Worm (Caenorhabditis elegans): ENCODE results near the gene cpg-24.
"Not testable (repeated sequence)": the region's sequence is repeated elsewhere in the genome, so short reads cannot be mapped to it uniquely, and the experiment has no call there.

DNA sequence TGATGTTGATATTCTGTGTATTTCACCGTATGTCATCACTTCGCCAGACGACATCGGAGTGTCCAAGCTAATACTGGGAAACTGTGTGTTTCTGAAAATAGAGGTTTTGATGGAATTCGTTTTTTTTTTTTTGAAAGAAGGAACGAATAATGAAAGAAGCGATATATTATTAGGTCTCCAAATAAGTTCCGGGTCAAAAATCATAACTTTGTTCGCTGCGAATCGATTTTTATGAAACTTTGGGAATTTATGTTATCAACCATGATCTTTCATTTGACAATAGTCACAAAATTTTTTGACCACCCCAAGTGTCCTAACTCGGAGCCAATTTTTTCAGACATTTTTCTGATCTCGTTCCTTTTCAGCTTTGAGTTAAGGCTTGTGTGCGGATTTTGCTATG is 13.4 kb downstream of the cpg-24 start, which contains the start of gene nhr-274:
- not testable (repeated sequence) for TF ChIP-seq med-1 (GFP tag; optimal IDR thresholded peaks at IDR 0.05; ENCODE audit: insufficient read depth); flt-1 (GFP tag; IDR thresholded peaks at IDR 0.05)
